Fruit fly (Drosophila melanogaster): ENCODE data around the gene CG15465.
A peak's percentile ranks its signal among the peaks of the same experiment; 100 is the strongest.

CG15465 gene

DNA sequence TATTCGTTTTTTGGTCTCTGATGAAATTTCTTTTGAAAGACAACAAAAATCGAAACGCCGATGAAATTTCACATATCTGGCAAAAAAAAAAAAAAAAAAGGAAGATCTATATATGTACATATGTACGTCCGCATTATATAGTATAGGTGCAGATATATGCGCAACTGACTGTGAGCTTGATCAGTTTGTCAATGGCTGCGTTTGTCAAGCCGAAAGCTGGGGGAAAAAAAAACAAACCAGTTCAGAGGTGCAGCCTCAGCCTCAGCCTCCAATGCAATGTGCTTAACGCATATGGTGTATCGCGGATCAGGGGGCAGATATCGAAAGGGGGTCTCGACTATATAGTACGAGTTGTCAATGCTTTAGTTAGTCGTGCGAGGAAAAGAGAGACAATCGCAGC lies 30.5 kb upstream of the CG15465 start:
- TF ChIP-seq Vsx2 (GFP tag; optimal IDR thresholded peaks at IDR 0.05; ENCODE audit: partially characterized antibody) (no peak), h (GFP tag; optimal IDR thresholded peaks at IDR 0.05) (no peak), rgr (GFP tag; optimal IDR thresholded peaks at IDR 0.05) (no peak), br (GFP tag; optimal IDR thresholded peaks at IDR 0.05) (no peak), N (GFP tag; optimal IDR thresholded peaks at IDR 0.05) (no peak), woc (GFP tag; optimal IDR thresholded peaks at IDR 0.05) (no peak), sage (GFP tag; optimal IDR thresholded peaks at IDR 0.05) (no peak), foxo (GFP tag; optimal IDR thresholded peaks at IDR 0.05) (no peak), OdsH (GFP tag; optimal IDR thresholded peaks at IDR 0.05) (no peak), jim (GFP tag; optimal IDR thresholded peaks at IDR 0.05) (no peak), CG9705 (GFP tag; optimal IDR thresholded peaks at IDR 0.05) (no peak), CrebA (GFP tag; optimal IDR thresholded peaks at IDR 0.05; ENCODE audit: borderline replicate concordance) (no peak), Myc (optimal IDR thresholded peaks at IDR 0.05) (no peak), Dif (GFP tag; optimal IDR thresholded peaks at IDR 0.05; ENCODE audit: partially characterized antibody) (no peak), dsf (GFP tag; optimal IDR thresholded peaks at IDR 0.05; ENCODE audit: borderline replicate concordance) (no peak), Jra (GFP tag; optimal IDR thresholded peaks at IDR 0.05) (no peak), CG32264 (GFP tag; optimal IDR thresholded peaks at IDR 0.05) (no peak), HLH106 (tag; optimal IDR thresholded peaks at IDR 0.05) (no peak), sv (GFP tag; optimal IDR thresholded peaks at IDR 0.05) (no peak)

DNA sequence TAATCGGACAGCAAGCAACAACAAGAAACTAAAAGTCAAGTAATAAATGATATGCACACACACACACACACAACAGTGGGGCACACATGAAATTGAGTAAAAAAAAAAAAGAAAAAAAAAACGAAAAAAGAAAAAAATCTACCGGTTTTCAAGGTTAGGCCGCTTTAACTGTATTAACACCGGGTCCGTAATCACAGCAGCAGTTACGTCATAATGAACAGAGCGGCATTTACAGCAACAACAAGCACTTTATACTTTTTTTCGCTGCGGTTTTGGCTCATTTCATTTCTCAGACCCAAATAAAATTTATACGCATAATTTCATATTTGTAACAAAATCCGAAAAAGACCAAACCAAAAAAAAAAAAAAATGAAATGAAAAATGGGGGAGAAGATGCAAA lies 29.5 kb upstream of the CG15465 start:
- TF ChIP-seq brk (GFP tag; optimal IDR thresholded peaks at IDR 0.05) = no peak
- no peak for TF ChIP-seq dmrt93B (GFP tag; optimal IDR thresholded peaks at IDR 0.05)
- no peak for TF ChIP-seq fru (GFP tag; optimal IDR thresholded peaks at IDR 0.05)
- TF ChIP-seq usp (GFP tag; optimal IDR thresholded peaks at IDR 0.05) = no peak
- no peak for TF ChIP-seq Abd-B (GFP tag; optimal IDR thresholded peaks at IDR 0.05)
- TF ChIP-seq h (GFP tag; optimal IDR thresholded peaks at IDR 0.05) = no peak
- no peak for TF ChIP-seq dl (GFP tag; optimal IDR thresholded peaks at IDR 0.05; ENCODE audit: insufficient read depth in 1 of 2, partially characterized antibody in 2 of 2)
- TF ChIP-seq GATAd (GFP tag; optimal IDR thresholded peaks at IDR 0.05) = no peak

DNA sequence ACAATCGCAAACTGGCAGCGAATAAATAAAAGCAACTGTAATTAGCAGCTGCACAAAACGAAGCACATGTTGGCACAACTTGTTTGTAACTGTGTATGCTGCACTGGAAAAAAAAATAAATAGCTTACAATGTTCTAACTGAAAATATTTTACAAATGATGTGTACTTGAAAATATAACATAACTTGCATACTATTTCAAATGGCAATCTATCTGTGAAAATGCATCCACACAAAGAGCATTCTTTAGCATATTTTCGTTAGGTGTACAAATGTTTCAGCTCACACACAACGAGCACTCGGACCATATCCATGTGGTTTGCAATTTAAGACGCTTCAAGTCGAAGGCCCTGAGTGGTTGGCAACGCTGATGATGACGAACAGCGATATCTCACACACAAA lies 26.9 kb upstream of the CG15465 start:
- TF ChIP-seq OdsH (GFP tag; optimal IDR thresholded peaks at IDR 0.05) (peak; percentile 13), Hr83 (GFP tag; optimal IDR thresholded peaks at IDR 0.05; ENCODE audit: poor library complexity, severe bottlenecking) (no peak), dsf (GFP tag; optimal IDR thresholded peaks at IDR 0.05; ENCODE audit: borderline replicate concordance) (no peak), h (GFP tag; optimal IDR thresholded peaks at IDR 0.05) (peak; percentile 36), ey (GFP tag; optimal IDR thresholded peaks at IDR 0.05) (peak; percentile 22), foxo (GFP tag; optimal IDR thresholded peaks at IDR 0.05) (peak in 1 of 2 experiments; percentile 48), Hnf4 (GFP tag; optimal IDR thresholded peaks at IDR 0.05) (peak; percentile 24), fru (GFP tag; optimal IDR thresholded peaks at IDR 0.05) (peak; percentile 45), rgr (GFP tag; optimal IDR thresholded peaks at IDR 0.05) (peak; percentile 34)

DNA sequence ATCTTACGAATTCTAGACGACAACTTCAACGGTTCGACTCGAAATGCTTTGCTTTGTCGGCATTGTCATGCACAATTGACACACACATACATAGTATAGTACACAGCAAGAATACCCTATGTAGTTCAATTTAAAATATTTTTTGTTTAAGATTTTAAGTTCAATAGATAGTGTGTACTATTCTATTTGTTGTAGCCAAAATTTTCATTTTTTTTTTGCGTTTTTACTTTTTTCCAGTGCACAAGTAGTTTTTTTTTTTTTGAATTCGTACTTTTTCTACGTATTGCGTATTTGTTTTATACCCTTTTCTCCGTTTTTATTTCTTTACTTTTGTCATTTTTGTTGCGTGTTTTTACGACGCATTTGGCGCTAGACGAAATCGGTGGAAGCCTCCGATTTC lies 23.6 kb upstream of the CG15465 start:
- TF ChIP-seq lola (GFP tag; optimal IDR thresholded peaks at IDR 0.05) (no peak), br (GFP tag; optimal IDR thresholded peaks at IDR 0.05) (no peak), woc (GFP tag; optimal IDR thresholded peaks at IDR 0.05) (no peak), Sp1 (GFP tag; optimal IDR thresholded peaks at IDR 0.05) (no peak), GATAd (GFP tag; optimal IDR thresholded peaks at IDR 0.05) (no peak), Hr83 (GFP tag; optimal IDR thresholded peaks at IDR 0.05; ENCODE audit: poor library complexity, severe bottlenecking) (no peak), rgr (GFP tag; optimal IDR thresholded peaks at IDR 0.05) (peak; percentile 29), ey (GFP tag; optimal IDR thresholded peaks at IDR 0.05) (peak; percentile 28), Hnf4 (GFP tag; optimal IDR thresholded peaks at IDR 0.05) (peak; percentile 29), fru (GFP tag; optimal IDR thresholded peaks at IDR 0.05) (peak; percentile 40), jim (GFP tag; optimal IDR thresholded peaks at IDR 0.05) (no peak), dmrt93B (GFP tag; optimal IDR thresholded peaks at IDR 0.05) (no peak), h (GFP tag; optimal IDR thresholded peaks at IDR 0.05) (peak; percentile 19), Mio (GFP tag; optimal IDR thresholded peaks at IDR 0.05) (no peak), Dfd (GFP tag; optimal IDR thresholded peaks at IDR 0.05) (no peak), N (GFP tag; optimal IDR thresholded peaks at IDR 0.05) (no peak), Rel (GFP tag; optimal IDR thresholded peaks at IDR 0.05) (no peak), Rel (tag; optimal IDR thresholded peaks at IDR 0.05) (no peak), foxo (GFP tag; optimal IDR thresholded peaks at IDR 0.05) (peak in 1 of 2 experiments; percentile 16)
